Fruit fly (Drosophila melanogaster): ENCODE measurements around the gene AhcyL2.
"Not testable (repeated sequence)": the region's sequence is repeated elsewhere in the genome, so short reads cannot be mapped to it uniquely, and the experiment has no call there.

Gene AhcyL2

DNA sequence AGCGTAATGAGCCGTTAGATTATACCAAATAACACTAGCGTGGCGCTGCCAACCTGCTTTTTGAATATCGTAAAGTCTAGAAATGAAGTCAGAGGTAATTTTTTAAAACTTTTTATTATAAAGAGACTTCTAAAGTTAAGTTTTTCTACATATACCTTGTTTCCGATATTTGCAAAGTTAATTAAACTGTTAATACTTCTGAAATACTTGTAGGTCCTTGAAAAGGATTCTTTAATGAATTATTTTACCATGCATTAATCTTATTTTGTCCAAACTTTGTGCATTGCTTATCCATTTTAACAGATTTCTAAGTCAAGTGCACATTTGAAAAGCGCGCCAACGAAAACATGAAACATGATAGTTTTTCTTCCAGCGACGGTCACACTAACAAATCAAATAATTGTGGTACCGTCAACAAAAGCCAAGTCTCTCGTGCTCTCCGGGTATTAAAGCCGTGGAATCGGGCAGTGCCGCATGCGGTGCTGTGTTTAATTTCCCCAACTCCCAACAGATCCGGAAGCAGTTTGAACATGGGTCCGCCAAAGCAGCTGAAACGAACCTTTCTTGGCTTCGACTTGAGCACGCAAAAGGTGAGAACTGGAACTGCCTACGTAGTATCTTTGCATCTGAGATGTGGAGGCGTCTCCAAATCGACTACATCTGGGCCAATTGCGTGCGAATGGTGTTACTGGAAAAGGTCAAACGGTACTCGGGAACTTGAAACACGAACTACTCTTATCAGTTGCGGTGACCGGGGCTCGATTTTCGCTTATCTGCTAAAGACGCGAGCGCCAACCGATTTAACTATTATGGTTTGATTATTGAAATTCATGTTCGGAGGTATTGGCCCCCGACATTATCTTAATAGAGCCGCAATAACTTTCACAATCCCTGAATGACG is 14.4 kb upstream of the AhcyL2 start, which contains the start of the genes EMC2A and CG3534:
Gene EMC2A (minus strand): TSS at position 13 of the 901 bp plus-strand sequence.
Gene CG3534 (plus strand): TSS at position 388 of the 901 bp plus-strand sequence.
- peak; percentile 24 for TF ChIP-seq toe (GFP tag; optimal IDR thresholded peaks at IDR 0.05)
- peak; percentile 62 for TF ChIP-seq kay (GFP tag; ENCODE audit: borderline replicate concordance)
- TF ChIP-seq CG12768 (GFP tag; optimal IDR thresholded peaks at IDR 0.05): no peak
- peak; percentile 7 for TF ChIP-seq ovo (GFP tag; optimal IDR thresholded peaks at IDR 0.05)
- no peak for TF ChIP-seq CG14711 (tag; optimal IDR thresholded peaks at IDR 0.05)
- TF ChIP-seq bab1 (GFP tag; optimal IDR thresholded peaks at IDR 0.05): peak; percentile 49
- peak; percentile 13 for TF ChIP-seq Mnt (GFP tag; optimal IDR thresholded peaks at IDR 0.05)
- TF ChIP-seq pad (GFP tag; optimal IDR thresholded peaks at IDR 0.05): peak; percentile 8

- not testable (repeated sequence) for TF ChIP-seq toe (GFP tag; optimal IDR thresholded peaks at IDR 0.05); CG14711 (tag; optimal IDR thresholded peaks at IDR 0.05); CG33017 (tag; optimal IDR thresholded peaks at IDR 0.05)
Measured at dm6 chr3R:16992716-16993115, 10.8 kb upstream of the AhcyL2 start, which contains the start of gene CG31274. Gene CG31274, plus strand, starts transcription at chr3R:16993016.

- TF ChIP-seq cic (GFP tag; optimal IDR thresholded peaks at IDR 0.05) (no peak), CG11617 (GFP tag; optimal IDR thresholded peaks at IDR 0.05) (no peak), kay (GFP tag; ENCODE audit: borderline replicate concordance) (no peak), ovo (GFP tag; optimal IDR thresholded peaks at IDR 0.05) (peak; percentile 70), cnc (optimal IDR thresholded peaks at IDR 0.05) (no peak), bab1 (GFP tag; optimal IDR thresholded peaks at IDR 0.05) (peak; percentile 60), CG14711 (tag; optimal IDR thresholded peaks at IDR 0.05) (peak; percentile 37), CG7045 (GFP tag; optimal IDR thresholded peaks at IDR 0.05) (no peak), Crg-1 (GFP tag; optimal IDR thresholded peaks at IDR 0.05) (no peak), Hr96 (GFP tag; optimal IDR thresholded peaks at IDR 0.05) (peak; percentile 54), CG12768 (GFP tag; optimal IDR thresholded peaks at IDR 0.05) (peak; percentile 23), tj (GFP tag; optimal IDR thresholded peaks at IDR 0.05) (no peak), CG7101 (tag; optimal IDR thresholded peaks at IDR 0.05) (peak; percentile 52), pad (GFP tag; optimal IDR thresholded peaks at IDR 0.05) (peak; percentile 4), CG1620 (GFP tag; optimal IDR thresholded peaks at IDR 0.05) (peak; percentile 5), CG5204 (GFP tag; optimal IDR thresholded peaks at IDR 0.05) (peak; percentile 52), Clk (GFP tag; optimal IDR thresholded peaks at IDR 0.05) (no peak), CG33017 (tag; optimal IDR thresholded peaks at IDR 0.05) (peak; percentile 57), toe (GFP tag; optimal IDR thresholded peaks at IDR 0.05) (peak; percentile 43), Mnt (GFP tag; optimal IDR thresholded peaks at IDR 0.05) (peak; percentile 24)
Measured at dm6 chr3R:16991781-16992180, 9.8 kb upstream of the AhcyL2 start, which contains the start of gene EMC2B. Gene EMC2B, minus strand, starts transcription at chr3R:16991878.

DNA sequence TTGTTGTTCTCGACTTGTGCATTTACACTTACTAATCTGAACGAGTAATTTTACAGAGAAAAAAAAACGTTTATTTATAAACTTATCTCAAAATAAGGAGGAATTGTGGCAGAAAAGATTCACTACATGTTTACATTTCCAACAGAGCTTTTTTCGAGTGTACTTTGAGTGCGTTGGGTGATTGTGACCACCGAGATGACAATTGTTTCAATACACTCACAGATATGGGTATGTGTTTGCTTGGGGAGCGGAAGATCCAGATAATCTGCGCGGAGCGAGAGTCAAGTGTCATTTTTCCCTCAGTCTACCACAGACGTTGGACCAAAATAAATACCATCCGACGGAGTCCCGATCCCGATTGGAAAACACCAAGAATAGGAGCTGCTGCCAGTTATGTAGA is 6.6 kb upstream of the AhcyL2 start, which contains the start of gene MESK4:
Gene MESK4 (plus strand): TSS at position 301 of the 400 bp plus-strand sequence.
- not testable (repeated sequence) for TF ChIP-seq Hr96, CG1620, Crg-1 (GFP tag; optimal IDR thresholded peaks at IDR 0.05)

DNA sequence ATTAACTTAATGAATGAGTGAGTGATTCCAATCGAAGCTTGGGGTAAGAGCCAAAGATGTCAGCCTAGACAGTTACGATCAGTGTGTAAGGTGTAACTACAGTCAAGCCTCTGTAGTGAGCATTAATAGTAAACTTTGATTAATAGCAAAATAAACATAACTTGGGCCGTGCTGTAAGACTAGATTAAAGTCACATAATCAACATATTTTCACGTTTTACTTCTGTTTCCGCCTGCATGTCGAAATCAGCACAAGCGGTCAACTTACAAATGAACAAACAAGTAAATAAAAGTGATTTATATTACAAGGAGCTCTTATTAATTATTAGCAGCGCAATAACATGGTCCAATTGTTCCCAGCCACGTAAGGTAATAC is 6.0 kb upstream of the AhcyL2 start:
- TF ChIP-seq Mnt (GFP tag; optimal IDR thresholded peaks at IDR 0.05): no peak
- TF ChIP-seq CG11617 (GFP tag; optimal IDR thresholded peaks at IDR 0.05): no peak
- no peak for TF ChIP-seq ovo (GFP tag; optimal IDR thresholded peaks at IDR 0.05)
- TF ChIP-seq Hr96 (GFP tag; optimal IDR thresholded peaks at IDR 0.05): no peak
- no peak for TF ChIP-seq kay (GFP tag; ENCODE audit: borderline replicate concordance)
- no peak for TF ChIP-seq CG14711 (tag; optimal IDR thresholded peaks at IDR 0.05)
- peak; percentile 12 for TF ChIP-seq cic (GFP tag; optimal IDR thresholded peaks at IDR 0.05)

DNA sequence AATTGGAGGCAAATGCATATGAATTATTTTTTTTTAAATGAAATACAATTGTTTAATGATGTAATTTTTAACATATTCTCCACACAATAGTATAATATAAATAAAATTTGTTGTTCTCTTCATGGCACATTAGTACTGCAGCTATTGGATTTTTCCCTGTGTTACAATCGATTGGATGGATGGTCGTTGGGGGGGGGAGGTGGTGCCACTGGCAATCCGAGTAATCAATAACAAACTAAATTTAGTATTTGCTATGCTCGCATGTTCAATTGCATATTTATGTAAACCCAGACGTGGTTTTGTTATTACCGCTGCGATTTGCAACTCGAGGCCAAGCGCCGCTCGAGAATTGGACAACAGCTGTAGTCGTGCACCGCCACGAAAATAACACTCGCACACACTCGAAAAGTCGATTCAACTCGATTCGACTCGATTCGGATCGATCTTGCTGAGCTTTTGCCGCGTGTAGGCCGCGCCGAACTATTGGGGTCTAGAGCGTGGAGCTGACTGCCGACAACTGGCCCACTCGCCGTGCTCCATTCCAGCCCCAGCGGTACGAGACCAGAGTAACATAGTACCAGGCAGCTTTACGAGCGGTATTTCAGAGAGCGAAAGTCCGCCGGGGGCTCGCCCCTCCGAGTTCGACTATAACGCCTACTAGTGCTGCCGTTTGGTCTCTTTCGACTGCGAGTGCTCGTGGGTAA is 5.4 kb upstream of the AhcyL2 start, which contains the start of gene CG18622:
Gene CG18622 (minus strand): TSS at position 513 of the 704 bp plus-strand sequence.
- TF ChIP-seq CG5204 (GFP tag; optimal IDR thresholded peaks at IDR 0.05) (no peak), tj (GFP tag; optimal IDR thresholded peaks at IDR 0.05) (peak; percentile 21), CG7101 (tag; optimal IDR thresholded peaks at IDR 0.05) (no peak), Mnt (GFP tag; optimal IDR thresholded peaks at IDR 0.05) (peak; percentile 63), CG14711 (tag; optimal IDR thresholded peaks at IDR 0.05) (no peak), CG33017 (tag; optimal IDR thresholded peaks at IDR 0.05) (peak; percentile 3), kay (GFP tag; ENCODE audit: borderline replicate concordance) (peak; percentile 82), toe (GFP tag; optimal IDR thresholded peaks at IDR 0.05) (peak; percentile 24), CG7045 (GFP tag; optimal IDR thresholded peaks at IDR 0.05) (no peak), cic (GFP tag; optimal IDR thresholded peaks at IDR 0.05) (peak; percentile 95), CG11617 (GFP tag; optimal IDR thresholded peaks at IDR 0.05) (no peak), CG12768 (GFP tag; optimal IDR thresholded peaks at IDR 0.05) (peak; percentile 88), ovo (GFP tag; optimal IDR thresholded peaks at IDR 0.05) (peak; percentile 56), pad (GFP tag; optimal IDR thresholded peaks at IDR 0.05) (peak; percentile 94)

Data from whole organism, adult.